Fruit fly (Drosophila melanogaster): ENCODE data around the gene CG7173.
A peak's percentile ranks its signal among the peaks of the same experiment; 100 is the strongest.

Gene CG7173

DNA sequence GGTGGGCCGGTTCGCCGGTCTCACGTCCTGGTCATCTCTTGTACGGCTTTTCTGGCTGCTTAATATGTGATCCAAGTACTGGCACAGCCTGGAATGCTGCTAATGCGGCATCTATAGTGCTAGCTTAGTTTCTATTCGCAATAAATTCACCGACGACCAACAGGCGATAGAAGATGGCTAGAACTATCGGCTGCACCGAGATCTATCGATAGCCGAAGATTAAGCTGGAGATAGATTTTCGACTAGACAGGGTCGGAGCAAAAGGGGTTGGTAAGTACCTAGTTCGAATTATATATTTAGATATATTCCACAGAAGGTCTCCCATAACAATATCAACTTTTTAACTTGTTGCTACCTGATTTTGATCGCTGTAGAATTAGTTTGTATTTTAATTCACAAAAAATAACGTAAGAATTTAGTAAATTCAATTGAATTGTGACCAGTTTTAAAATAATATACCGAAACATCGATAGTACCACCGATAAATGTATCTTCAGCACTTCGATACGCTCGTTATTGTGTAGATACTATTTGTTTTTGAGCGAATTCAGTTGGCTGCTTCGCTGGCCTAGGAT, 50.6 kb downstream of the CG7173 start, which contains the start of the genes Glg1 and M6:
Gene Glg1 (minus strand): TSS at position 185 of the 575 bp plus-strand sequence.
Gene M6 (plus strand): TSS at position 499 of the 575 bp plus-strand sequence.
- TF ChIP-seq CG1620 (GFP tag; optimal IDR thresholded peaks at IDR 0.05) (peak; percentile 61), pad (GFP tag; optimal IDR thresholded peaks at IDR 0.05) (peak; percentile 63), cic (GFP tag; optimal IDR thresholded peaks at IDR 0.05) (no peak), CG7045 (GFP tag; optimal IDR thresholded peaks at IDR 0.05) (peak; percentile 62), Crg-1 (GFP tag; optimal IDR thresholded peaks at IDR 0.05) (peak; percentile 67), kay (GFP tag; ENCODE audit: borderline replicate concordance) (no peak), toe (GFP tag; optimal IDR thresholded peaks at IDR 0.05) (no peak), CG14711 (tag; optimal IDR thresholded peaks at IDR 0.05) (peak; percentile 55), cnc (optimal IDR thresholded peaks at IDR 0.05) (no peak), CG11617 (GFP tag; optimal IDR thresholded peaks at IDR 0.05) (peak; percentile 65), CG7101 (tag; optimal IDR thresholded peaks at IDR 0.05) (peak; percentile 70), Clk (GFP tag; optimal IDR thresholded peaks at IDR 0.05) (no peak), CG5204 (GFP tag; optimal IDR thresholded peaks at IDR 0.05) (no peak), Hr96 (GFP tag; optimal IDR thresholded peaks at IDR 0.05) (peak; percentile 79), tj (GFP tag; optimal IDR thresholded peaks at IDR 0.05) (peak; percentile 52), bab1 (GFP tag; optimal IDR thresholded peaks at IDR 0.05) (peak; percentile 70), CG12768 (GFP tag; optimal IDR thresholded peaks at IDR 0.05) (peak; percentile 59), Mnt (GFP tag; optimal IDR thresholded peaks at IDR 0.05) (peak; percentile 61), CG33017 (tag; optimal IDR thresholded peaks at IDR 0.05) (peak; percentile 53), ovo (GFP tag; optimal IDR thresholded peaks at IDR 0.05) (no peak)

All from whole organism, adult.